Fruit fly (Drosophila melanogaster): ENCODE measurements around the gene Cyp6d5.

Gene Cyp6d5

DNA sequence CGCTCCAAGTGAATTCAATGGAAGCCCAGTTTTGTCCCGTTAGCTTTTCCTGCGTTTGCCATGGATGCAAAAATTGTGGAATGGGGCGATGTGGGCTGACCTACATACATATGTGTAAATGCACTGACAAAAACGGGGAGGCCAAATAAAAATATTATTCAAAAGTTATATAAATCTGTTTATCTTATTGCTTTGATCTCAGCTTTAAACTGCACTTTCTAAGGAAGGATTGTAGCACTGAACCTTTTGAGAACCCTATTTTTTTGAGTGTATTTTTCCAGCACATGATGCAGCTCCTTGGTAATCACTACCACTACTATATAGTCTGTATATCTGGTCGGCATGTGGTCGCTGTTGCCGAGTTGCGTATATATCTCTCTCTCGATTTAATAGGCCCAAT lies 48.0 kb downstream of the Cyp6d5 start (continued):
- TF ChIP-seq CG15269 (tag; optimal IDR thresholded peaks at IDR 0.05) (peak; percentile 50), CG3407 (GFP tag; optimal IDR thresholded peaks at IDR 0.05) (no peak), NC2β (GFP tag; optimal IDR thresholded peaks at IDR 0.05) (no peak), jing (GFP tag; optimal IDR thresholded peaks at IDR 0.05) (no peak), CG9797 (GFP tag; optimal IDR thresholded peaks at IDR 0.05) (no peak), CG18262 (tag; optimal IDR thresholded peaks at IDR 0.05) (no peak), ems (GFP tag; optimal IDR thresholded peaks at IDR 0.05) (peak; percentile 18), eve (GFP tag; optimal IDR thresholded peaks at IDR 0.05) (peak in 1 of 2 experiments; percentile 30), CG42726 (GFP tag; IDR thresholded peaks at IDR 0.05; ENCODE audit: partially characterized antibody) (no peak), mam (GFP tag; optimal IDR thresholded peaks at IDR 0.05) (peak; percentile 3), CG14014 (GFP tag; IDR thresholded peaks at IDR 0.05) (peak; percentile 55; the same call in 1 of the 2 replicates), CG6813 (GFP tag; optimal IDR thresholded peaks at IDR 0.05) (no peak), CG10543 (GFP tag; optimal IDR thresholded peaks at IDR 0.05) (no peak), CG6254 (GFP tag; optimal IDR thresholded peaks at IDR 0.05) (peak; percentile 29), CG8089 (GFP tag; optimal IDR thresholded peaks at IDR 0.05) (no peak), vfl (GFP tag; optimal IDR thresholded peaks at IDR 0.05) (no peak), CG2678 (tag; optimal IDR thresholded peaks at IDR 0.05) (peak; percentile 60), kah (GFP tag; optimal IDR thresholded peaks at IDR 0.05) (no peak), tll (GFP tag; optimal IDR thresholded peaks at IDR 0.05) (no peak), Dbx (GFP tag; IDR thresholded peaks at IDR 0.05) (no peak), CG10979 (tag; optimal IDR thresholded peaks at IDR 0.05) (peak; percentile 53), ab (GFP tag; optimal IDR thresholded peaks at IDR 0.05) (no peak), ATbp (GFP tag; optimal IDR thresholded peaks at IDR 0.05) (peak; percentile 31), CrebB (tag; optimal IDR thresholded peaks at IDR 0.05) (no peak), ranshi (GFP tag; IDR thresholded peaks at IDR 0.05) (0 out of 2 replicates have a peak, but pooled peaks have one; percentile 56), Pdp1 (GFP tag; optimal IDR thresholded peaks at IDR 0.05) (peak in 1 of 2 experiments; percentile 33), E2f1 (GFP tag; IDR thresholded peaks at IDR 0.05) (peak; percentile 57; the same call in 1 of the 2 replicates), CG12659 (GFP tag; optimal IDR thresholded peaks at IDR 0.05) (no peak), CG3726 (GFP tag; IDR thresholded peaks at IDR 0.05) (no peak), CG4328 (GFP tag; optimal IDR thresholded peaks at IDR 0.05) (peak; percentile 6), crp (GFP tag; optimal IDR thresholded peaks at IDR 0.05) (no peak), CG34422 (GFP tag; IDR thresholded peaks at IDR 0.05) (peak; percentile 53; the same call in 2 of the 3 replicates), Rx (GFP tag; IDR thresholded peaks at IDR 0.05) (0 out of 2 replicates have a peak, but pooled peaks have one; percentile 12), tup (GFP tag; optimal IDR thresholded peaks at IDR 0.05) (no peak), CG3163 (GFP tag; optimal IDR thresholded peaks at IDR 0.05) (no peak), CG1024 (GFP tag; IDR thresholded peaks at IDR 0.05) (peak; percentile 50), zfh1 (GFP tag; IDR thresholded peaks at IDR 0.05) (peak; percentile 64; the same call in 1 of the 3 replicates), Scr (GFP tag; IDR thresholded peaks at IDR 0.05; ENCODE audit: partially characterized antibody) (no peak), Aef1 (GFP tag; IDR thresholded peaks at IDR 0.05) (peak; percentile 47; the same call in 2 of the 3 replicates), sug (tag; optimal IDR thresholded peaks at IDR 0.05) (no peak), bowl (GFP tag; IDR thresholded peaks at IDR 0.05) (no peak), NfI (GFP tag; optimal IDR thresholded peaks at IDR 0.05) (no peak), CG4424 (GFP tag; optimal IDR thresholded peaks at IDR 0.05) (peak; percentile 59), chinmo (GFP tag; IDR thresholded peaks at IDR 0.05; ENCODE audit: partially characterized antibody) (no peak), CG1792 (GFP tag; optimal IDR thresholded peaks at IDR 0.05) (no peak), gt (GFP tag; IDR thresholded peaks at IDR 0.05) (no peak), ap (GFP tag; IDR thresholded peaks at IDR 0.05) (no peak), cg (GFP tag; optimal IDR thresholded peaks at IDR 0.05) (no peak), D19A (tag; optimal IDR thresholded peaks at IDR 0.05) (peak; percentile 28), sima (GFP tag; optimal IDR thresholded peaks at IDR 0.05) (no peak)

Data from whole organism, embryonic.